Fruit fly (Drosophila melanogaster): Measurements from ENCODE around the gene CG13308.

The CG13308 gene

DNA sequence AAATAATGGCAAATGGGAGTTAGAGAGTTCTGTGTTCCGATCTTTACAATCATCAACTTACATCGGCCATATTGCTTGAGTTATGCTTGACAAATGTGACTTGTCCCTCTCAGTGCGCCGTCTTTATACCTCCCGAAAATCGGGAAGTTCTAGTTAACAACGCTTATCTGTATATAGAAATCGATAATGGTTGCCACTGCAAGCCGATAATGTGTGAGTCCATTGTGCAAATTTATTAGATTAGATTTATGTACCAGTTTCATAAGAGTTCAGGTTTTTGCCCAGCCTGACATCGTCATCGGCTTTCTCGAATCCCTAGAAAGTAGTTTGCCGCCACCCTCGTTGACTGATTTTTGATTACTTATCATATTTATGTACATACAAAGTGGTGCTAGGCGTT is 19.9 kb upstream of the CG13308 start, which contains the start of gene Acbp5:
TSS of gene Acbp5 (minus strand) at position 101 of the 400 bp plus-strand sequence.
- no peak for TF ChIP-seq sage (GFP tag; optimal IDR thresholded peaks at IDR 0.05)
- no peak for TF ChIP-seq Sp1 (GFP tag; optimal IDR thresholded peaks at IDR 0.05)
- TF ChIP-seq OdsH (GFP tag; optimal IDR thresholded peaks at IDR 0.05), result no peak
- TF ChIP-seq dsf (GFP tag; optimal IDR thresholded peaks at IDR 0.05; ENCODE audit: borderline replicate concordance), result no peak

DNA sequence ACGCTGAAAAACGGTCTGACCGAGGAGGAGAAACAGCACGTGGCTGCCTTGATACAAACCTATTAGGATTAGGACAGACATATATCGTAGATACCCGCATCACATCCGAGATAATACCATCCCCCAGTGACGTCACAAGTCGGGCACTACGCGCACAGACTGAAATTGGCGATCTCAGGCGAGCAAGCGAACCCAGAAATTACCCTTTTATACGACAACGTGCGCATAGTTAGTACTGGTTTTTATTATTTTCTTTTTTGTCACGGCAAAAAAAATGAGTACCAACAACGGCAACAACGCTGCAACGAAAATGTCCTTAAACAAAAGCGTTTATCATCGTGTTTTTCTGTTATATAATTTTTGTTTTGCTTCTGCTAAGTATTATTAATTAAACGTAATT is 10.2 kb upstream of the CG13308 start:
- TF ChIP-seq sv (GFP tag; optimal IDR thresholded peaks at IDR 0.05) (no peak), brk (GFP tag; optimal IDR thresholded peaks at IDR 0.05) (no peak), ey (GFP tag; optimal IDR thresholded peaks at IDR 0.05) (no peak), HLH106 (tag; optimal IDR thresholded peaks at IDR 0.05) (no peak), GATAd (GFP tag; optimal IDR thresholded peaks at IDR 0.05) (no peak), CG32264 (GFP tag; optimal IDR thresholded peaks at IDR 0.05) (no peak), h (GFP tag; optimal IDR thresholded peaks at IDR 0.05) (no peak), Dfd (GFP tag; optimal IDR thresholded peaks at IDR 0.05) (no peak), foxo (GFP tag; optimal IDR thresholded peaks at IDR 0.05) (no peak), dmrt93B (GFP tag; optimal IDR thresholded peaks at IDR 0.05) (no peak), Myc (optimal IDR thresholded peaks at IDR 0.05) (no peak), CG9705 (GFP tag; optimal IDR thresholded peaks at IDR 0.05) (no peak), fru (GFP tag; optimal IDR thresholded peaks at IDR 0.05) (no peak), Hr78 (GFP tag; optimal IDR thresholded peaks at IDR 0.05) (no peak), Hr83 (GFP tag; optimal IDR thresholded peaks at IDR 0.05; ENCODE audit: poor library complexity, severe bottlenecking) (no peak), lola (GFP tag; optimal IDR thresholded peaks at IDR 0.05) (no peak), rgr (GFP tag; optimal IDR thresholded peaks at IDR 0.05) (no peak)

DNA sequence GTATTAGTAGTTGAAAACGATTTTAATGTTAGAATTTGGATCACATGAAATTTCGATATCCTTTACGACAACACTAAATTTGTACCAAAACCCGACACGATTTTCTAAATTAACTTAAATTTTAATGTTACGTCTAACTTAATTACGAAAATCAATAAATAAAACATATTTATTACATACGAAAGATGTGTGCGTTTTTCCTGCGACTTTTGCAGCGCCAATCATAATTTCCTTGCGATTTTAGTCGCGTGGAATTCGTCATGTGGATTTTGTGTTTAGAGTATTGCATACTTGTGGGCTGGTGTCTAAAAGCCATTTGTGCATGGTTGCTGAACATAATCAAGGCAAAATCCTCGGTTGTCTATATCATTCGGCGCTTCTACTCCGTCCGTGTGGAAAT is 9.8 kb upstream of the CG13308 start:
- TF ChIP-seq Myc (optimal IDR thresholded peaks at IDR 0.05), result peak; percentile 92
- no peak for TF ChIP-seq Hr78 (GFP tag; optimal IDR thresholded peaks at IDR 0.05)
- no peak for TF ChIP-seq Dfd (GFP tag; optimal IDR thresholded peaks at IDR 0.05)
- no peak for TF ChIP-seq GATAd (GFP tag; optimal IDR thresholded peaks at IDR 0.05)

DNA sequence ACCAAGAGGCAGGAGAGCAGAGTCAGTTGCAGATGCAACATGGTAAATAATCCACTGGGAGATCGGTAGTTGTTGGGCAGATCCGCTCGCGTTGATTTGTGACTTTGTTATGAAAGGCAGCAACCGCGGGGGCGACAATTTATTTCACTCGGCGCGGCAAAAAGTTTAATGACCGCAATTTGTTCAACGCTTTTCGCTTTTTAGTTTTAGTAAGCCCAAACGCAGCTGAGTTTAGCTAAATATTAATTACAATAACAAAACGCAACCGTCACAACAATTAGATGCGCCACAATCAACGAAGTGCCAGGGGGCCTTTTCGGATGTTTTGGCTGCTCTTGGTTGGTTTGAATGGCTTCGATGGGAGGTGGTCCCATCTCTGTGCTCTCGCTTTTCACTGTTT is 7.9 kb upstream of the CG13308 start, which contains the start of gene CG13310:
TSS of gene CG13310 (minus strand) at position 101 of the 400 bp plus-strand sequence.
- no peak for TF ChIP-seq h (GFP tag; optimal IDR thresholded peaks at IDR 0.05)

DNA sequence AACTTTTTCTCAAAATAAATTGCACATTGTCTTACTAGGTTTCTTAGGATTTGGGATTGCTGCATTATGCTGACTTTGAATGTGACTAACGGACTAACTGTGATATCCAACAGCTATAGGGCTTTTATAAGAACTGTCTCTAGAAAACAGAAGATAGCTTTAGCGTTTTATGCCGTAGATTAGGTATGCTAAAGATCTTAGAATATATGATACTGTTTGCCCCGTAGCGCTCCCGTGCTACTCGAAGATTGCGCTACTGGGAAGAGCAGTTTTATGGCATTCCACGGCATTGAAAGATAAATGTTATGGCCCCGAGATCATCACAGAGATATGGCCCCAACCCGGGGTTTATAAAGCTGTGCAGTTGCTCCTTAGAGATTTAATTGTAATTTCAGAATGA is 6.3 kb upstream of the CG13308 start, which contains the start of the genes CG13311 and CG34426:
TSS of gene CG13311 (minus strand) at position 101 of the 400 bp plus-strand sequence.
TSS of gene CG34426 (plus strand) at position 400 of the 400 bp plus-strand sequence.
- TF ChIP-seq h (GFP tag; optimal IDR thresholded peaks at IDR 0.05) (no peak), Hr78 (GFP tag; optimal IDR thresholded peaks at IDR 0.05) (no peak), Hnf4 (GFP tag; optimal IDR thresholded peaks at IDR 0.05) (no peak), Vsx2 (GFP tag; optimal IDR thresholded peaks at IDR 0.05; ENCODE audit: partially characterized antibody) (no peak), pan (optimal IDR thresholded peaks at IDR 0.05) (no peak), Hr83 (GFP tag; optimal IDR thresholded peaks at IDR 0.05; ENCODE audit: poor library complexity, severe bottlenecking) (no peak)

DNA sequence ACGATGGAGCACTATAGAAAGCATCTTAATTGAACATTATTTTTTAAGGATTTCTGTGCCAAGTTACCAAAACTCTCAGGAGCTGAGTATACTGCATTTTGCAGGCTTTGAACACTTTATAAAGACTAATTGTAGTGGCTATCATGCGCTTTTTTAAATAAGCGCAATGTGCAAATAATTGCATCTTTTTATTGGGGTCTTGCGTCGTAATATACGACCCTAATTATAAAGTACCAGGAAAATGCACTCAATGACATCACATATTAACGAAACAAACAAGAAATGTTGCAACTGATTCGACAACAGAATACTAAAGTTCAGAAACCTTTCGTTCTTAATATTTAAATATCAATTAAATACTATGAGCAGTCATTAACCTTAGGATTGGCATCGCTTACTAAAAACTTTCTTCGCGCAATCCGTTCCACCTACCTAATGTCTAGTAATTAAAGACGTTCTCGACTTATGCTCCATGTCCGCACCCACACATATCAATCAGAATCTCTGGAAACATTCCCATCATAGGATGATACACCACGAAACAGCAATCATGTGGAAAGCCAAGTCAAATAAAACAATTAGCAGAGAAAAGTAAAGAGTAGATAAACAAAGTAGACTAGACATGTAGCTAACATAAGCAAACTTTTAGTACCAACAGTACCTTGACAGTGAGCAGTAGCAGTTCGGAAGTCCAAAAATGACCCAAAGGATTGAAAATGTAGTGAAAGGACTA is 4.1 kb upstream of the CG13308 start, which contains the start of the genes CG32023 and CG34427:
TSS of gene CG32023 (minus strand) at position 101 of the 733 bp plus-strand sequence.
TSS of gene CG34427 (plus strand) at position 683 of the 733 bp plus-strand sequence.
- TF ChIP-seq usp (GFP tag; optimal IDR thresholded peaks at IDR 0.05) (no peak), Rel (GFP tag; optimal IDR thresholded peaks at IDR 0.05) (no peak), Rel (tag; optimal IDR thresholded peaks at IDR 0.05) (no peak), h (GFP tag; optimal IDR thresholded peaks at IDR 0.05) (no peak)

DNA sequence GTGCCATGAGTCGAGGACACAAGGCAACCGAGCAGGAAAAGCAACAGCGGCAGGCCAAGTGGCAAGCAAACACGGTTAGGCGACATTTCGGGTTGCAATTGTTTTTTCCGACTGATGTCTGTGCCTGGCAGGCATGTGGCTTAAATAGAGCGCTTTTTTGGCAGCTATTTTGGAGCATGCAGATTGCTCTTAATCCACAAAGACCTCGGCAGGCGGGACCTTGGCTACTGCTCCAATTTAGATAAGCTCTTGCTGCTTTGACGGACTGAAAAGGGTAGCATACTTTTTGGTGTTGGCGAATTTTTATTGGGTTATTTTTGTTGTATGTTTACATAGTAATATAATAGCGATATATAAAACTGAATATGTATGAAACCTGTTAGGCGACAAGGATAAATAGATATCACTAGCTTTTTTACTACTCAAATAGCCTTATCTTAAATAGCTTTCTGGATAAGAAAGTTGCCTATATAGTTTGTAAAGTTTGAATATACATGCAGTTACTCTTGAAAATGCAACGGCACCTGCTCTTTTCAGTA is 1.2 kb upstream of the CG13308 start, which contains the start of the genes CG13312 and CG32024:
TSS of gene CG13312 (minus strand) at position 101 of the 539 bp plus-strand sequence.
TSS of gene CG32024 (plus strand) at position 489 of the 539 bp plus-strand sequence.
- TF ChIP-seq sage (GFP tag; optimal IDR thresholded peaks at IDR 0.05) (no peak), Myc (optimal IDR thresholded peaks at IDR 0.05) (no peak), Hr83 (GFP tag; optimal IDR thresholded peaks at IDR 0.05; ENCODE audit: poor library complexity, severe bottlenecking) (no peak), woc (GFP tag; optimal IDR thresholded peaks at IDR 0.05) (no peak), tai (GFP tag; optimal IDR thresholded peaks at IDR 0.05) (no peak), Jra (GFP tag; optimal IDR thresholded peaks at IDR 0.05) (no peak), Abd-B (GFP tag; optimal IDR thresholded peaks at IDR 0.05) (no peak)

Data from whole organism, wandering third instar larva.